Worm (Caenorhabditis elegans) whole organism, L4/young adult: ENCODE results near the gene Y108G3AL.2.
"Not testable (repeated sequence)": the region's sequence is repeated elsewhere in the genome, so short reads cannot be mapped to it uniquely, and the experiment has no call there.

ENCODE experiments used
- W03F9.2 ChIP-seq: fragments of 150-350 bp; optimal IDR thresholded peaks from 2 replicates; lab custom pipeline; 2014; ENCODE audit warnings: missing biosample characterization, missing genetic modification characterization
- him-1 ChIP-seq: sonication (generic microtip); optimal IDR thresholded peaks from 2 replicates; lab custom pipeline; 2016; ENCODE audit warnings: missing genotype, missing genetic modification reagents, missing genetic modification characterization, missing compliant biosample characterization

- TF ChIP-seq W03F9.2, him-1 (tag; lab: Kevin White, UChicago): not testable (repeated sequence)
Measured at ce11 chrV:212687-213086, 45.9 kb downstream of the Y108G3AL.2 start, which contains the start of gene DC2.5.
